Worm (Caenorhabditis elegans) whole organism, L4 larva: ENCODE results near the gene T26A5.2.

Source experiments
- F10B5.3 ChIP-seq: sonication (generic microtip); optimal IDR thresholded peaks from 2 replicates; lab custom pipeline; 2016; ENCODE audit warnings: mild to moderate bottlenecking, missing genetic modification characterization, missing compliant biosample characterization
- F49E8.2 ChIP-seq: sonication (generic microtip); optimal IDR thresholded peaks from 2 replicates; lab custom pipeline; 2016; ENCODE audit warnings: missing compliant biosample characterization, mild to moderate bottlenecking, missing genetic modification characterization, borderline replicate concordance
- T20F7.1 ChIP-seq: fragments of 200-800 bp; sonication (Bioruptor generic); optimal IDR thresholded peaks from 2 replicates; lab custom pipeline; 2018; ENCODE audit warnings: mild to moderate bottlenecking, missing genetic modification characterization, missing compliant biosample characterization
- T26A8.4 ChIP-seq: fragments of 200-800 bp; sonication (Bioruptor generic); IDR thresholded peaks from 2 replicates; pipeline ENCODE4 v1.3.6; 2022; ENCODE audit warnings: missing genetic modification characterization, missing compliant biosample characterization
- Y105C5A.15 ChIP-seq: fragments of 200-800 bp; sonication (Bioruptor generic); IDR thresholded peaks from 2 replicates; pipeline ENCODE4 v1.3.6; 2022; ENCODE audit warnings: missing genetic modification characterization, missing compliant biosample characterization
- Y5F2A.4 ChIP-seq: fragments of 200-800 bp; sonication (Bioruptor generic); optimal IDR thresholded peaks from 2 replicates; lab custom pipeline; 2018; ENCODE audit warnings: mild to moderate bottlenecking, missing genetic modification characterization, missing compliant biosample characterization
- ZK337.2 ChIP-seq: fragments of 200-800 bp; sonication (Bioruptor generic); IDR thresholded peaks from 2 replicates; pipeline ENCODE4 v1.3.6; 2022; ENCODE audit warnings: missing genetic modification reagents, missing genetic modification characterization, missing compliant biosample characterization
- aha-1 ChIP-seq: fragments of 150-350 bp; peaks from one replicate; lab custom pipeline; 2014; ENCODE audit warnings: missing biosample characterization, missing genetic modification characterization
- ceh-20 ChIP-seq: fragments of 200-800 bp; sonication (Bioruptor generic); IDR thresholded peaks from 2 replicates; pipeline ENCODE4 v1.3.6; 2022; ENCODE audit warnings: missing genetic modification reagents, missing genetic modification characterization, missing compliant biosample characterization
- ceh-28 ChIP-seq: fragments of 150-350 bp; optimal IDR thresholded peaks from 2 replicates; lab custom pipeline; 2014; ENCODE audit warnings: missing biosample characterization, missing genetic modification reagents, missing genetic modification characterization
- daf-12 ChIP-seq: fragments of 150-350 bp; optimal IDR thresholded peaks from 2 replicates; lab custom pipeline; 2014; ENCODE audit warnings: missing biosample characterization, missing genetic modification reagents, missing genetic modification characterization
- daf-16 ChIP-seq, 3 experiments: sonication (generic microtip); optimal IDR thresholded peaks; 2 replicates each; lab custom pipeline; 2016 to 2017; ENCODE audit warnings: missing genetic modification characterization in 3 of 3, missing genetic modification reagents in 3 of 3, mild to moderate bottlenecking in 2 of 3, missing compliant biosample characterization in 2 of 3, missing biosample characterization in 1 of 3, moderate library complexity in 1 of 3
- dmd-6 ChIP-seq: fragments of 200-800 bp; sonication (Bioruptor generic); IDR thresholded peaks from 2 replicates; pipeline ENCODE4 v1.3.6; 2022; ENCODE audit warnings: missing genetic modification reagents, missing genetic modification characterization, missing compliant biosample characterization
- dmd-8 ChIP-seq: fragments of 200-800 bp; sonication (Bioruptor generic); IDR thresholded peaks from 2 replicates; pipeline ENCODE4 v1.3.6; 2022; ENCODE audit warnings: missing genetic modification characterization, missing compliant biosample characterization
- dmd-9 ChIP-seq: fragments of 200-800 bp; sonication (Bioruptor generic); IDR thresholded peaks from 2 replicates; pipeline ENCODE4 v1.3.6; 2022; ENCODE audit warnings: missing genetic modification reagents, missing genetic modification characterization, missing compliant biosample characterization
- dpl-1 ChIP-seq: fragments of 150-350 bp; optimal IDR thresholded peaks from 2 replicates; lab custom pipeline; 2014; ENCODE audit warnings: missing biosample characterization, missing genetic modification reagents, missing genetic modification characterization
- duxl-1 ChIP-seq: sonication (generic microtip); optimal IDR thresholded peaks from 2 replicates; lab custom pipeline; 2016; ENCODE audit warnings: mild to moderate bottlenecking, missing genetic modification characterization, moderate library complexity, missing compliant biosample characterization; ENCODE audit not compliant: poor library complexity
- dve-1 ChIP-seq: sonication (generic microtip); optimal IDR thresholded peaks from 2 replicates; lab custom pipeline; 2017; ENCODE audit warnings: antibody characterized with exemption, mild to moderate bottlenecking, missing genetic modification characterization, missing compliant biosample characterization; ENCODE audit not compliant: insufficient read depth
- egl-43 ChIP-seq: fragments of 200-800 bp; sonication (Bioruptor generic); IDR thresholded peaks from 2 replicates; pipeline ENCODE4 v1.3.6; 2022; ENCODE audit warnings: missing genetic modification reagents, missing genetic modification characterization, missing compliant biosample characterization
- fos-1 ChIP-seq: fragments of 150-350 bp; optimal IDR thresholded peaks from 2 replicates; lab custom pipeline; 2014; ENCODE audit warnings: missing biosample characterization, missing genetic modification characterization
- hlh-30 ChIP-seq: sonication (generic microtip); optimal IDR thresholded peaks from 2 replicates; lab custom pipeline; 2017; ENCODE audit warnings: antibody characterized with exemption, mild to moderate bottlenecking, missing genetic modification characterization, missing compliant biosample characterization; ENCODE audit not compliant: insufficient read depth
- lim-7 ChIP-seq: fragments of 200-800 bp; sonication (Bioruptor generic); IDR thresholded peaks from 2 replicates; pipeline ENCODE4 v1.3.6; 2022; ENCODE audit warnings: missing genetic modification characterization, missing compliant biosample characterization
- lin-13 ChIP-seq: fragments of 150-350 bp; optimal IDR thresholded peaks from 2 replicates; lab custom pipeline; 2014; ENCODE audit warnings: missing biosample characterization, missing genetic modification reagents, missing genetic modification characterization
- lin-39 ChIP-seq: fragments of 150-350 bp; optimal IDR thresholded peaks from 2 replicates; lab custom pipeline; 2014; ENCODE audit warnings: missing biosample characterization, missing genetic modification reagents, missing genetic modification characterization
- lir-3 ChIP-seq: sonication (generic microtip); optimal IDR thresholded peaks from 2 replicates; lab custom pipeline; 2016; ENCODE audit warnings: mild to moderate bottlenecking, missing genetic modification characterization, missing compliant biosample characterization
- lsy-2 ChIP-seq, 2 experiments: fragments of 150-350 bp in 1 of 2; sonication (generic microtip) in 1 of 2; optimal IDR thresholded peaks; 2 replicates each; lab custom pipeline; 2014 to 2017; ENCODE audit warnings: missing biosample characterization in 2 of 2, missing genetic modification characterization in 2 of 2
- madf-9 ChIP-seq: fragments of 200-800 bp; sonication (Bioruptor generic); conservative IDR thresholded peaks from 2 replicates; pipeline ENCODE4 v1.3.6; 2022; ENCODE audit warnings: missing genetic modification reagents, missing genetic modification characterization, missing compliant biosample characterization
- mdl-1 ChIP-seq, 2 experiments: fragments of 150-350 bp in 1 of 2; sonication (generic microtip) in 1 of 2; optimal IDR thresholded peaks; 2 replicates each; lab custom pipeline; 2014 to 2017; ENCODE audit warnings: missing biosample characterization in 2 of 2, missing genetic modification characterization in 2 of 2
- mdt-29 ChIP-seq: fragments of 200-800 bp; sonication (Bioruptor generic); IDR thresholded peaks from 2 replicates; pipeline ENCODE4 v1.3.6; 2022; ENCODE audit warnings: missing genetic modification reagents, missing genetic modification characterization, missing compliant biosample characterization
- mes-2 ChIP-seq: sonication (generic microtip); optimal IDR thresholded peaks from 2 replicates; lab custom pipeline; 2016; ENCODE audit warnings: missing genotype, mild to moderate bottlenecking, missing genetic modification characterization, missing compliant biosample characterization; ENCODE audit not compliant: poor library complexity, severe bottlenecking
- mxl-3 ChIP-seq: fragments of 200-800 bp; sonication (Bioruptor generic); optimal IDR thresholded peaks from 2 replicates; lab custom pipeline; 2018; ENCODE audit warnings: mild to moderate bottlenecking, missing genetic modification characterization, missing compliant biosample characterization
- nhr-25 ChIP-seq: sonication (generic microtip); optimal IDR thresholded peaks from 2 replicates; lab custom pipeline; 2017; ENCODE audit warnings: missing genetic modification characterization, mild to moderate bottlenecking, missing compliant biosample characterization, antibody characterized with exemption, moderate library complexity, borderline replicate concordance; ENCODE audit not compliant: insufficient read depth
- nhr-41 ChIP-seq: fragments of 200-800 bp; sonication (Bioruptor generic); IDR thresholded peaks from 2 replicates; pipeline ENCODE4 v1.3.6; 2022; ENCODE audit warnings: missing genetic modification reagents, missing genetic modification characterization, missing compliant biosample characterization
- php-3 ChIP-seq: fragments of 200-800 bp; sonication (Bioruptor generic); IDR thresholded peaks from 2 replicates; pipeline ENCODE4 v1.3.6; 2022; ENCODE audit warnings: missing genetic modification reagents, missing genetic modification characterization, missing compliant biosample characterization
- saeg-2 ChIP-seq: fragments of 200-800 bp; sonication (Bioruptor generic); IDR thresholded peaks from 2 replicates; pipeline ENCODE4 v1.3.6; 2022; ENCODE audit warnings: missing genetic modification reagents, missing genetic modification characterization, missing compliant biosample characterization
- set-16 ChIP-seq: fragments of 200-800 bp; sonication (Bioruptor generic); IDR thresholded peaks from 2 replicates; pipeline ENCODE4 v1.3.6; 2022; ENCODE audit warnings: missing genetic modification reagents, missing genetic modification characterization, missing compliant biosample characterization
- snpc-1.2 ChIP-seq: fragments of 200-800 bp; sonication (Bioruptor generic); IDR thresholded peaks from 2 replicates; pipeline ENCODE4 v1.3.6; 2022; ENCODE audit warnings: missing genetic modification reagents, missing genetic modification characterization, missing compliant biosample characterization
- spr-1 ChIP-seq: sonication (generic microtip); optimal IDR thresholded peaks from 2 replicates; lab custom pipeline; 2016; ENCODE audit warnings: mild to moderate bottlenecking, missing genetic modification characterization, missing compliant biosample characterization
- unc-130 ChIP-seq: sonication (generic microtip); optimal IDR thresholded peaks from 2 replicates; lab custom pipeline; 2016; ENCODE audit warnings: missing genetic modification reagents, missing genetic modification characterization, missing compliant biosample characterization
- unc-39 ChIP-seq: sonication (generic microtip); optimal IDR thresholded peaks from 2 replicates; lab custom pipeline; 2017; ENCODE audit warnings: missing biosample characterization, missing genetic modification characterization
- vab-7 ChIP-seq: fragments of 200-800 bp; sonication (Bioruptor generic); IDR thresholded peaks from 2 replicates; pipeline ENCODE4 v1.3.6; 2022; ENCODE audit warnings: missing genetic modification reagents, missing genetic modification characterization, missing compliant biosample characterization
- zfp-2 ChIP-seq: sonication (generic microtip); optimal IDR thresholded peaks from 2 replicates; lab custom pipeline; 2016; ENCODE audit warnings: mild to moderate bottlenecking, missing genetic modification characterization, missing compliant biosample characterization
- zfp-3 ChIP-seq: fragments of 200-800 bp; sonication (Bioruptor generic); conservative IDR thresholded peaks from 2 replicates; pipeline ENCODE4 v1.3.6; 2022; ENCODE audit warnings: missing genetic modification reagents, missing genetic modification characterization, missing compliant biosample characterization

The T26A5.2 gene

ce11 chrIII:6462610-6463009 lies 4.5 kb upstream of the T26A5.2 start, which contains the start of gene T26A5.8 (continued):
- TF ChIP-seq daf-12 (tag; lab: Kevin White, UChicago) (no peak), php-3 (no peak), F10B5.3 (tag; lab: Kevin White, UChicago) (no peak), dmd-8 (GFP tag; lab: Robert Waterston, UW) (0 out of 2 replicates have a peak, but pooled peaks have one; percentile 26), dpl-1 (GFP tag; lab: Kevin White, UChicago) (no peak), ZK337.2 (GFP tag; lab: Robert Waterston, UW) (no peak)
- TF ChIP-seq, all 104 proteins: peak for 22

- TF ChIP-seq zfp-3 (GFP tag; lab: Robert Waterston, UW) (0 out of 2 replicates have a peak, but pooled peaks have one; percentile 2), F10B5.3 (tag; lab: Kevin White, UChicago) (no peak)
Observed at ce11 chrIII:6463679-6464078, 3.4 kb upstream of the T26A5.2 start, which contains the start of gene dlc-1. Gene dlc-1 (minus strand): TSS chrIII:6463779.

ce11 chrIII:6464113-6464571 lies 3.0 kb upstream of the T26A5.2 start:
- no peak for TF ChIP-seq unc-39
- peak; percentile 7 for TF ChIP-seq unc-130
- TF ChIP-seq lir-3 (tag; lab: Kevin White, UChicago), result no peak
- no peak for TF ChIP-seq ZK337.2 (GFP tag; lab: Robert Waterston, UW)
- TF ChIP-seq ceh-28, result no peak
- TF ChIP-seq nhr-25 (tag; lab: Kevin White, UChicago), result peak; percentile 51
- TF ChIP-seq dpl-1 (GFP tag; lab: Kevin White, UChicago), result peak; percentile 75
- no peak for TF ChIP-seq dmd-9 (GFP tag; lab: Robert Waterston, UW)
- peak; percentile 70; the same call in 1 of the 2 replicates for TF ChIP-seq saeg-2
- peak; percentile 88 for TF ChIP-seq dmd-8 (GFP tag; lab: Robert Waterston, UW)
- TF ChIP-seq duxl-1 (tag; lab: Kevin White, UChicago), result peak; percentile 60
- TF ChIP-seq zfp-2 (tag; lab: Kevin White, UChicago), result peak; percentile 29
- peak; percentile 72 for TF ChIP-seq T20F7.1
- peak; percentile 77 for TF ChIP-seq spr-1 (tag; lab: Kevin White, UChicago)
- TF ChIP-seq mes-2 (tag; lab: Kevin White, UChicago), result peak; percentile 71
- peak; percentile 68 for TF ChIP-seq vab-7 (GFP tag; lab: Robert Waterston, UW)
- peak; percentile 93 for TF ChIP-seq egl-43 (GFP tag; lab: Robert Waterston, UW)
- TF ChIP-seq Y105C5A.15 (GFP tag; lab: Robert Waterston, UW), result peak; percentile 81; the same call in 1 of the 2 replicates
- TF ChIP-seq nhr-41, result 0 out of 2 replicates have a peak, but pooled peaks have one; percentile 22
- TF ChIP-seq fos-1, result no peak
- no peak for TF ChIP-seq lin-39 (tag; lab: Kevin White, UChicago)
- TF ChIP-seq dve-1, result peak; percentile 96
- TF ChIP-seq madf-9 (GFP tag; lab: Robert Waterston, UW), result peak; percentile 76
- TF ChIP-seq mxl-3 (GFP tag; lab: Kevin White, UChicago), result peak; percentile 83
- peak; percentile 95 for TF ChIP-seq dmd-6 (GFP tag; lab: Robert Waterston, UW)
- peak; percentile 92 for TF ChIP-seq T26A8.4
- peak; percentile 77 for TF ChIP-seq snpc-1.2
- TF ChIP-seq lsy-2 (tag; optimal IDR thresholded peaks at IDR 0.05; lab: Kevin White, UChicago), result peak; percentile 22 to 78
- TF ChIP-seq mdt-29 (GFP tag; lab: Robert Waterston, UW), result peak; percentile 85
- peak; percentile 82 to 84 for TF ChIP-seq daf-16 (GFP tag; optimal IDR thresholded peaks at IDR 0.05; lab: Kevin White, UChicago)
- TF ChIP-seq daf-16 (tag; optimal IDR thresholded peaks at IDR 0.05; lab: Kevin White, UChicago), result peak; percentile 94
- peak; percentile 81 to 95 for TF ChIP-seq mdl-1 (tag; optimal IDR thresholded peaks at IDR 0.05; lab: Kevin White, UChicago)
- TF ChIP-seq hlh-30, result peak; percentile 95
- TF ChIP-seq lim-7 (GFP tag; lab: Robert Waterston, UW), result no peak
- TF ChIP-seq Y5F2A.4 (GFP tag; lab: Kevin White, UChicago), result peak; percentile 46
- peak; percentile 100 for TF ChIP-seq set-16 (GFP tag; lab: Robert Waterston, UW)
- TF ChIP-seq aha-1 (tag; lab: Kevin White, UChicago), result peak; percentile 95
- peak; percentile 90 for TF ChIP-seq ceh-20 (GFP tag; lab: Robert Waterston, UW)
- TF ChIP-seq F49E8.2 (tag; lab: Kevin White, UChicago), result no peak
- peak; percentile 71 for TF ChIP-seq lin-13 (GFP tag; lab: Kevin White, UChicago)
- TF ChIP-seq daf-12 (tag; lab: Kevin White, UChicago), result no peak
